Worm (Caenorhabditis elegans) whole organism, midembryonic: Measurements from ENCODE around the gene Y48A6B.14.

Experiments
- T22C8.4 ChIP-seq: fragments of 200-800 bp; sonication (Bioruptor generic); IDR thresholded peaks from 2 replicates; pipeline ENCODE4 v1.3.6; 2022; ENCODE audit warnings: missing genetic modification characterization, missing compliant biosample characterization
- cog-1 ChIP-seq: sonication (generic microtip); optimal IDR thresholded peaks from 2 replicates; lab custom pipeline; 2016; ENCODE audit warnings: missing genetic modification characterization, missing compliant biosample characterization
- flt-1 ChIP-seq: fragments of 200-800 bp; sonication (Bioruptor generic); IDR thresholded peaks from 2 replicates; pipeline ENCODE4 v1.3.6; 2022; ENCODE audit warnings: missing genetic modification characterization, missing compliant biosample characterization
- klf-2 ChIP-seq: fragments of 200-800 bp; sonication (Bioruptor generic); conservative IDR thresholded peaks from 2 replicates; pipeline ENCODE4 v1.3.6; 2022; ENCODE audit warnings: missing genetic modification reagents, missing genetic modification characterization, missing compliant biosample characterization
- med-1 ChIP-seq: sonication (generic microtip); optimal IDR thresholded peaks from 2 replicates; lab custom pipeline; 2017; ENCODE audit warnings: missing genetic modification characterization, mild to moderate bottlenecking, missing compliant biosample characterization, antibody characterized with exemption, missing genetic modification reagents; ENCODE audit not compliant: insufficient read depth
- ref-1 ChIP-seq: fragments of 200-800 bp; sonication (Bioruptor generic); conservative IDR thresholded peaks from 2 replicates; pipeline ENCODE4 v1.3.6; 2022; ENCODE audit warnings: missing genetic modification reagents, missing genetic modification characterization, missing compliant biosample characterization
- tab-1 ChIP-seq: fragments of 200-800 bp; sonication (Bioruptor generic); IDR thresholded peaks from 2 replicates; pipeline ENCODE4 v1.3.6; 2022; ENCODE audit warnings: missing genetic modification characterization, missing compliant biosample characterization
- ztf-23 ChIP-seq: fragments of 200-800 bp; sonication (Bioruptor generic); IDR thresholded peaks from 2 replicates; pipeline ENCODE4 v1.3.6; 2022; ENCODE audit warnings: missing genetic modification reagents, missing genetic modification characterization, missing compliant biosample characterization
- ztf-29 ChIP-seq: fragments of 200-800 bp; sonication (Bioruptor generic); IDR thresholded peaks from 2 replicates; pipeline ENCODE4 v1.3.6; 2022; ENCODE audit warnings: missing genetic modification reagents, missing genetic modification characterization, missing compliant biosample characterization

The Y48A6B.14 gene

ce11 chrIII:11077404-11077803, 46.0 kb downstream of the Y48A6B.14 start, which contains the start of gene str-246:
str-246 (plus strand) TSS chrIII:11077704.
- TF ChIP-seq med-1 (GFP tag; lab: Kevin White, UChicago) (no peak), ztf-23 (no peak), ztf-29 (no peak), cog-1 (no peak), ref-1 (GFP tag; lab: Robert Waterston, UW) (no peak), tab-1 (GFP tag; lab: Robert Waterston, UW) (no peak), T22C8.4 (GFP tag; lab: Robert Waterston, UW) (no peak), flt-1 (GFP tag; lab: Robert Waterston, UW) (no peak), klf-2 (no peak)

ce11 chrIII:11079445-11079844, 48.0 kb downstream of the Y48A6B.14 start, which contains the start of gene W09D6.4:
W09D6.4 (plus strand) TSS chrIII:11079745.
- TF ChIP-seq med-1 (GFP tag; lab: Kevin White, UChicago) (no peak), cog-1 (no peak), tab-1 (GFP tag; lab: Robert Waterston, UW) (no peak), T22C8.4 (GFP tag; lab: Robert Waterston, UW) (no peak), ztf-23 (no peak), flt-1 (GFP tag; lab: Robert Waterston, UW) (no peak), ztf-29 (no peak), klf-2 (no peak), ref-1 (GFP tag; lab: Robert Waterston, UW) (no peak)

- TF ChIP-seq T22C8.4 (GFP tag; lab: Robert Waterston, UW): peak; percentile 80
Measured at ce11 chrIII:11079884-11080283, 48.5 kb downstream of the Y48A6B.14 start.
